Fruit fly (Drosophila melanogaster) whole organism, embryonic: ENCODE measurements around the gene Fbp1.

Experiments used
- Adf1 ChIP-seq: fragments of 200-800 bp; sonication (Bioruptor generic); IDR thresholded peaks from 2 replicates; pipeline ENCODE4 v1.3.6; 2022; ENCODE audit warnings: missing biosample characterization, missing genetic modification characterization
- Atf6 ChIP-seq: fragments of 200-800 bp; sonication (Bioruptor generic); IDR thresholded peaks from 2 replicates; pipeline ENCODE4 v1.3.6; 2022; ENCODE audit warnings: missing biosample characterization, missing genetic modification characterization
- Bgb ChIP-seq: fragments of 200-800 bp; sonication (Bioruptor generic); IDR thresholded peaks from 2 replicates; pipeline ENCODE4 v1.3.6; 2022; ENCODE audit warnings: missing biosample characterization, missing genetic modification characterization; ENCODE audit not compliant: partially characterized antibody
- Blimp-1 ChIP-seq: fragments of 200-800 bp; sonication (Bioruptor generic); optimal IDR thresholded peaks from 3 replicates; lab custom pipeline; 2018; ENCODE audit warnings: missing biosample characterization, missing genetic modification characterization, mild to moderate bottlenecking, moderate library complexity, missing genetic modification reagents
- CG10654 ChIP-seq: fragments of 200-800 bp; sonication (Bioruptor generic); optimal IDR thresholded peaks from 2 replicates; lab custom pipeline; 2016; ENCODE audit warnings: missing biosample characterization, missing genetic modification characterization
- CG11085 ChIP-seq: fragments of 200-800 bp; sonication (Bioruptor generic); IDR thresholded peaks from 2 replicates; pipeline ENCODE4 v1.3.6; 2022; ENCODE audit warnings: missing biosample characterization, missing genetic modification characterization
- CG12236 ChIP-seq: fragments of 200-800 bp; sonication (Bioruptor generic); optimal IDR thresholded peaks from 2 replicates; lab custom pipeline; 2016; ENCODE audit warnings: missing biosample characterization, missing genetic modification characterization
- CG12299 ChIP-seq: fragments of 200-800 bp; sonication (Bioruptor generic); optimal IDR thresholded peaks from 2 replicates; lab custom pipeline; 2018; ENCODE audit warnings: missing biosample characterization, mild to moderate bottlenecking, missing genetic modification characterization
- CG12744 ChIP-seq: fragments of 200-800 bp; sonication (Bioruptor generic); optimal IDR thresholded peaks from 2 replicates; lab custom pipeline; 2016; ENCODE audit warnings: missing biosample characterization, missing genetic modification characterization
- CG12942 ChIP-seq: fragments of 200-800 bp; sonication (Bioruptor generic); optimal IDR thresholded peaks from 3 replicates; lab custom pipeline; 2016; ENCODE audit warnings: missing biosample characterization, missing genetic modification characterization
- CG13624 ChIP-seq: fragments of 200-800 bp; sonication (Bioruptor generic); optimal IDR thresholded peaks from 2 replicates; lab custom pipeline; 2016; ENCODE audit warnings: missing biosample characterization, missing genetic modification characterization
- CG1602 ChIP-seq: fragments of 200-800 bp; sonication (Bioruptor generic); optimal IDR thresholded peaks from 3 replicates; lab custom pipeline; 2016; ENCODE audit warnings: missing biosample characterization, missing genetic modification characterization
- CG16863 ChIP-seq: fragments of 200-800 bp; sonication (Bioruptor generic); optimal IDR thresholded peaks from 3 replicates; lab custom pipeline; 2016; ENCODE audit warnings: missing biosample characterization, missing genetic modification characterization
- CG17328 ChIP-seq: fragments of 200-800 bp; sonication (Bioruptor generic); IDR thresholded peaks from 2 replicates; pipeline ENCODE4 v1.3.6; 2022; ENCODE audit warnings: missing biosample characterization, missing genetic modification characterization
- CG18011 ChIP-seq: fragments of 200-800 bp; sonication (Bioruptor generic); optimal IDR thresholded peaks from 2 replicates; lab custom pipeline; 2017; ENCODE audit warnings: missing biosample characterization, missing genetic modification characterization, mild to moderate bottlenecking, moderate library complexity, missing genotype
- CG30431 ChIP-seq: fragments of 200-800 bp; sonication (Bioruptor generic); optimal IDR thresholded peaks from 2 replicates; lab custom pipeline; 2017; ENCODE audit warnings: missing biosample characterization, missing genetic modification characterization
- CG31224 ChIP-seq: fragments of 200-800 bp; sonication (Bioruptor generic); IDR thresholded peaks from 2 replicates; pipeline ENCODE4 v1.3.6; 2022; ENCODE audit warnings: missing biosample characterization, missing genetic modification characterization
- CG3995 ChIP-seq: fragments of 200-800 bp; sonication (Bioruptor generic); optimal IDR thresholded peaks from 3 replicates; lab custom pipeline; 2016; ENCODE audit warnings: missing biosample characterization, missing genetic modification characterization
- CG4360 ChIP-seq: fragments of 200-800 bp; sonication (Bioruptor generic); IDR thresholded peaks from 2 replicates; pipeline ENCODE4 v1.3.6; 2022; ENCODE audit warnings: missing biosample characterization, missing genetic modification characterization
- CG4404 ChIP-seq: fragments of 200-800 bp; sonication (Bioruptor generic); IDR thresholded peaks from 2 replicates; pipeline ENCODE4 v1.3.6; 2022; ENCODE audit warnings: missing biosample characterization, missing genetic modification characterization
- CG4730 ChIP-seq: fragments of 200-800 bp; sonication (Bioruptor generic); IDR thresholded peaks from 2 replicates; pipeline ENCODE4 v1.3.6; 2022; ENCODE audit warnings: missing biosample characterization, missing genetic modification characterization
- CG9609 ChIP-seq: fragments of 200-800 bp; sonication (Bioruptor generic); optimal IDR thresholded peaks from 3 replicates; lab custom pipeline; 2016; ENCODE audit warnings: missing biosample characterization, missing genetic modification characterization
- CG9817 ChIP-seq: fragments of 200-800 bp; sonication (Bioruptor generic); optimal IDR thresholded peaks from 2 replicates; lab custom pipeline; 2018; ENCODE audit warnings: missing biosample characterization, mild to moderate bottlenecking, missing genetic modification characterization, moderate library complexity
- D19A ChIP-seq: fragments of 200-800 bp; optimal IDR thresholded peaks from 3 replicates; lab custom pipeline; 2019; ENCODE audit warnings: missing biosample characterization, mild to moderate bottlenecking, missing genetic modification characterization, moderate library complexity
- Dbx ChIP-seq: fragments of 200-800 bp; sonication (Bioruptor generic); IDR thresholded peaks from 3 replicates; pipeline ENCODE4 v1.3.6; 2022; ENCODE audit warnings: missing biosample characterization, missing genetic modification characterization
- E2f1 ChIP-seq: fragments of 200-800 bp; sonication (Bioruptor generic); IDR thresholded peaks from 2 replicates; pipeline ENCODE4 v1.3.6; 2022; ENCODE audit warnings: missing biosample characterization, missing genetic modification characterization
- Hand ChIP-seq: fragments of 200-800 bp; sonication (Bioruptor generic); optimal IDR thresholded peaks from 2 replicates; lab custom pipeline; 2017; ENCODE audit warnings: mild to moderate bottlenecking, missing biosample characterization, missing genetic modification reagents, missing genetic modification characterization
- MTF-1 ChIP-seq: fragments of 200-800 bp; sonication (Bioruptor generic); optimal IDR thresholded peaks from 2 replicates; lab custom pipeline; 2018; ENCODE audit warnings: missing biosample characterization, mild to moderate bottlenecking, missing genetic modification characterization, borderline replicate concordance
- Meics ChIP-seq: fragments of 200-800 bp; sonication (Bioruptor generic); optimal IDR thresholded peaks from 2 replicates; lab custom pipeline; 2017; ENCODE audit warnings: missing biosample characterization, mild to moderate bottlenecking, missing genetic modification characterization
- Nf-YA ChIP-seq: fragments of 200-800 bp; sonication (Bioruptor generic); IDR thresholded peaks from 2 replicates; pipeline ENCODE4 v1.3.6; 2022; ENCODE audit warnings: missing biosample characterization, missing genetic modification characterization
- Ptx1 ChIP-seq: fragments of 200-800 bp; sonication (Bioruptor generic); IDR thresholded peaks from 2 replicates; pipeline ENCODE4 v1.3.6; 2022; ENCODE audit warnings: missing biosample characterization, missing genetic modification characterization
- Stat92E ChIP-seq, 3 experiments: fragments of >200 bp in 2 of 3; fragments of 200-800 bp in 1 of 3; sonication (Bioruptor generic) in 1 of 3; optimal IDR thresholded peaks; 2 replicates each; lab custom pipeline; 2017 to 2019; ENCODE audit warnings: missing biosample characterization in 3 of 3, missing genetic modification characterization in 3 of 3, mild to moderate bottlenecking in 1 of 3, moderate library complexity in 1 of 3
- Trl ChIP-seq, 3 experiments: fragments of >200 bp in 2 of 3; fragments of 200-800 bp in 1 of 3; sonication (Bioruptor generic) in 1 of 3; optimal IDR thresholded peaks; 2 replicates in 1 of 3; 3 replicates in 2 of 3; lab custom pipeline; 2016 to 2017; ENCODE audit warnings: missing biosample characterization in 1 of 3, missing genetic modification characterization in 1 of 3
- bcd ChIP-seq: fragments of 200-800 bp; sonication (Bioruptor generic); optimal IDR thresholded peaks from 2 replicates; lab custom pipeline; 2017; ENCODE audit warnings: missing biosample characterization, mild to moderate bottlenecking, missing genetic modification characterization
- disco-r ChIP-seq: fragments of 200-800 bp; sonication (Bioruptor generic); optimal IDR thresholded peaks from 2 replicates; lab custom pipeline; 2016; ENCODE audit warnings: missing biosample characterization, missing genetic modification characterization
- fru ChIP-seq: fragments of >200 bp; optimal IDR thresholded peaks from 2 replicates; lab custom pipeline; 2017
- gcm ChIP-seq: fragments of 200-800 bp; sonication (Bioruptor generic); optimal IDR thresholded peaks from 2 replicates; lab custom pipeline; 2019; ENCODE audit warnings: missing biosample characterization, mild to moderate bottlenecking, missing genetic modification characterization, moderate library complexity
- gem ChIP-seq: fragments of 200-800 bp; sonication (Bioruptor generic); optimal IDR thresholded peaks from 2 replicates; lab custom pipeline; 2019; ENCODE audit warnings: missing biosample characterization, mild to moderate bottlenecking, missing genetic modification characterization, moderate library complexity
- gsb-n ChIP-seq: fragments of 200-800 bp; sonication (Bioruptor generic); optimal IDR thresholded peaks from 3 replicates; lab custom pipeline; 2018; ENCODE audit warnings: missing biosample characterization, mild to moderate bottlenecking, missing genetic modification characterization
- h ChIP-seq: fragments of >200 bp; optimal IDR thresholded peaks from 2 replicates; lab custom pipeline; 2017
- lov ChIP-seq, 2 experiments: fragments of 200-800 bp in 1 of 2; fragments of >200 bp in 1 of 2; sonication (Bioruptor generic) in 1 of 2; IDR thresholded peaks in 1 of 2; optimal IDR thresholded peaks in 1 of 2; 2 replicates in 1 of 2; 3 replicates in 1 of 2; pipeline versions ENCODE4 v1.3.6 to Lab custom; 2017 to 2022; ENCODE audit warnings: missing biosample characterization in 1 of 2, missing genetic modification characterization in 1 of 2
- mirr ChIP-seq: fragments of 200-800 bp; sonication (Bioruptor generic); optimal IDR thresholded peaks from 3 replicates; lab custom pipeline; 2018; ENCODE audit warnings: missing biosample characterization, mild to moderate bottlenecking, missing genetic modification characterization
- nmo ChIP-seq: fragments of 200-800 bp; sonication (Bioruptor generic); optimal IDR thresholded peaks from 2 replicates; lab custom pipeline; 2018; ENCODE audit warnings: missing biosample characterization, mild to moderate bottlenecking, missing genetic modification characterization, moderate library complexity
- otp ChIP-seq: fragments of 200-800 bp; sonication (Bioruptor generic); IDR thresholded peaks from 3 replicates; pipeline ENCODE4, ENCODE4 v1.3.6; 2022; ENCODE audit warnings: missing biosample characterization, missing genetic modification characterization
- pan ChIP-seq, 4 experiments: fragments of >200 bp in 3 of 4; fragments of 200-800 bp in 1 of 4; sonication (Bioruptor generic) in 1 of 4; optimal IDR thresholded peaks in 3 of 4; IDR thresholded peaks in 1 of 4; 2 replicates each; pipeline versions ENCODE4 v1.3.6 to Lab custom; 2017 to 2022; ENCODE audit warnings: missing biosample characterization in 2 of 4, missing genetic modification characterization in 2 of 4, mixed read lengths in 1 of 4
- ro ChIP-seq: fragments of 200-800 bp; sonication (Bioruptor generic); IDR thresholded peaks from 2 replicates; pipeline ENCODE4 v1.3.6; 2022; ENCODE audit warnings: missing biosample characterization, missing genetic modification characterization
- tgo ChIP-seq: fragments of 200-800 bp; sonication (Bioruptor generic); IDR thresholded peaks from 3 replicates; pipeline ENCODE4 v1.3.6; 2022; ENCODE audit warnings: missing biosample characterization, missing genetic modification characterization
- tin ChIP-seq: fragments of 200-800 bp; sonication (Bioruptor generic); optimal IDR thresholded peaks from 3 replicates; lab custom pipeline; 2016; ENCODE audit warnings: missing biosample characterization, missing genetic modification characterization
- ttk ChIP-seq: fragments of 200-800 bp; sonication (Bioruptor generic); IDR thresholded peaks from 2 replicates; pipeline ENCODE4 v2.1.2; 2022; ENCODE audit warnings: missing biosample characterization, missing genetic modification characterization
- unc-4 ChIP-seq: fragments of 200-800 bp; sonication (Bioruptor generic); IDR thresholded peaks from 2 replicates; pipeline ENCODE4 v1.3.6; 2022; ENCODE audit warnings: missing biosample characterization, missing genetic modification characterization; ENCODE audit not compliant: partially characterized antibody

Fbp1 gene

dm6 chr3L:14111411-14111810 lies 13.6 kb upstream of the Fbp1 start (continued):
- peak; percentile 71 for TF ChIP-seq CG12744
- peak; percentile 76 for TF ChIP-seq CG13624 (GFP tag; lab: Kevin White, UChicago)
- TF ChIP-seq Atf6 (GFP tag; lab: Robert Waterston, UW), result peak; percentile 29; the same call in 1 of the 2 replicates
- peak; percentile 79 for TF ChIP-seq CG4730 (GFP tag; lab: Robert Waterston, UW)
- no peak for TF ChIP-seq MTF-1
- peak; percentile 89 for TF ChIP-seq CG1602
- peak; percentile 76 for TF ChIP-seq bcd (GFP tag; lab: Kevin White, UChicago)
- peak; percentile 20 for TF ChIP-seq CG12299 (tag; lab: Kevin White, UChicago)
- TF ChIP-seq Bgb (GFP tag; lab: Robert Waterston, UW), result peak; percentile 86
- peak; percentile 53; the same call in 2 of the 3 replicates for TF ChIP-seq otp (GFP tag; lab: Robert Waterston, UW)
- TF ChIP-seq mirr (GFP tag; lab: Kevin White, UChicago), result peak; percentile 38
- TF ChIP-seq gcm, result peak; percentile 44
- peak; percentile 70 for TF ChIP-seq CG16863 (GFP tag; lab: Kevin White, UChicago)
- TF ChIP-seq Ptx1 (GFP tag; lab: Robert Waterston, UW), result peak; percentile 90
- no peak for TF ChIP-seq lov (optimal IDR thresholded peaks at IDR 0.05; lab: Kevin White, UChicago)
- TF ChIP-seq lov (GFP tag; IDR thresholded peaks at IDR 0.05; lab: Robert Waterston, UW), result no peak
- peak; percentile 83 for TF ChIP-seq nmo (GFP tag; lab: Kevin White, UChicago)
- peak; percentile 93 for TF ChIP-seq CG9817 (tag; lab: Kevin White, UChicago)
- peak; percentile 87 for TF ChIP-seq CG11085 (GFP tag; lab: Robert Waterston, UW)
- TF ChIP-seq h (lab: Kevin White, UChicago), result no peak
- TF ChIP-seq CG31224, result peak; percentile 19; the same call in 1 of the 2 replicates
- peak; percentile 66 for TF ChIP-seq D19A (tag; lab: Kevin White, UChicago)
- peak; percentile 81 for TF ChIP-seq tin (GFP tag; lab: Kevin White, UChicago)
- TF ChIP-seq pan (optimal IDR thresholded peaks at IDR 0.05; lab: Kevin White, UChicago), result no peak
- TF ChIP-seq pan (GFP tag; optimal IDR thresholded peaks at IDR 0.05 in 1 of 2, IDR thresholded peaks at IDR 0.05 in 1 of 2), result peak in 1 of 2 experiments; percentile 65
- TF ChIP-seq CG18011 (GFP tag; lab: Kevin White, UChicago), result no peak
- TF ChIP-seq Blimp-1 (GFP tag; lab: Kevin White, UChicago), result peak; percentile 54
- no peak for TF ChIP-seq CG4360 (GFP tag; lab: Robert Waterston, UW)
- peak in 1 of 3 experiments; percentile 64 for TF ChIP-seq Stat92E (GFP tag; optimal IDR thresholded peaks at IDR 0.05; lab: Kevin White, UChicago)
- no peak; the same call in 1 of the 2 replicates for TF ChIP-seq Nf-YA (GFP tag; lab: Robert Waterston, UW)
- peak; percentile 73 for TF ChIP-seq CG10654
- TF ChIP-seq fru, result no peak
- peak; percentile 70 for TF ChIP-seq CG4404 (GFP tag; lab: Robert Waterston, UW)
- TF ChIP-seq gem (tag; lab: Kevin White, UChicago), result peak; percentile 79
- TF ChIP-seq CG9609, result peak; percentile 89
- TF ChIP-seq disco-r (GFP tag; lab: Kevin White, UChicago), result peak; percentile 58
- no peak for TF ChIP-seq Hand (GFP tag; lab: Kevin White, UChicago)
- TF ChIP-seq gsb-n (tag; lab: Kevin White, UChicago), result peak; percentile 68
- TF ChIP-seq Dbx, result peak; percentile 80
- peak; percentile 73; the same call in 1 of the 2 replicates for TF ChIP-seq ro
- peak; percentile 69; the same call in 1 of the 2 replicates for TF ChIP-seq ttk (GFP tag; lab: Robert Waterston, UW)
- peak; percentile 76 for TF ChIP-seq CG12942
- peak; percentile 71 for TF ChIP-seq tgo (GFP tag; lab: Robert Waterston, UW)
- TF ChIP-seq CG17328 (GFP tag; lab: Robert Waterston, UW), result peak; percentile 65
- TF ChIP-seq Trl (optimal IDR thresholded peaks at IDR 0.05; lab: Kevin White, UChicago), result no peak
- TF ChIP-seq Trl (GFP tag; optimal IDR thresholded peaks at IDR 0.05; lab: Kevin White, UChicago), result peak; percentile 89
- no peak for TF ChIP-seq unc-4
- peak; percentile 67 for TF ChIP-seq E2f1 (GFP tag; lab: Robert Waterston, UW)
- TF ChIP-seq CG12236 (GFP tag; lab: Kevin White, UChicago), result peak; percentile 50
- peak; percentile 68 for TF ChIP-seq Meics
- TF ChIP-seq CG30431, result peak; percentile 72
- TF ChIP-seq Adf1, result peak; percentile 46
- TF ChIP-seq CG3995 (GFP tag; lab: Kevin White, UChicago), result no peak
